Worm (Caenorhabditis elegans) whole organism, early embryonic: ENCODE data around the gene oig-5.
"Not testable (repeated sequence)": the region's sequence is repeated elsewhere in the genome, so short reads cannot be mapped to it uniquely, and the experiment has no call there.

ENCODE experiments used
- B0310.2 ChIP-seq: sonication (generic microtip); optimal IDR thresholded peaks from 2 replicates; lab custom pipeline; 2016; ENCODE audit warnings: mild to moderate bottlenecking, missing genetic modification characterization, missing compliant biosample characterization
- ama-1 ChIP-seq: fragments of 150-350 bp; optimal IDR thresholded peaks from 2 replicates; lab custom pipeline; 2014
- ceh-13 ChIP-seq: fragments of 200-800 bp; sonication (Bioruptor generic); optimal IDR thresholded peaks from 2 replicates; lab custom pipeline; 2018; ENCODE audit warnings: mild to moderate bottlenecking, missing genetic modification characterization, missing compliant biosample characterization
- ceh-36 ChIP-seq: sonication (generic microtip); optimal IDR thresholded peaks from 2 replicates; lab custom pipeline; 2016; ENCODE audit warnings: missing genetic modification characterization, inconsistent platforms, missing compliant biosample characterization
- flt-1 ChIP-seq: fragments of 200-800 bp; sonication (Bioruptor generic); IDR thresholded peaks from 2 replicates; pipeline ENCODE4 v1.3.6; 2022; ENCODE audit warnings: missing genetic modification characterization, missing compliant biosample characterization
- tbx-11 ChIP-seq: fragments of 200-800 bp; sonication (Bioruptor generic); IDR thresholded peaks from 2 replicates; pipeline ENCODE4 v1.3.6; 2022; ENCODE audit warnings: missing genetic modification characterization, missing compliant biosample characterization
- tra-4 ChIP-seq: sonication (generic microtip); optimal IDR thresholded peaks from 2 replicates; lab custom pipeline; 2017; ENCODE audit warnings: missing genetic modification characterization, missing compliant biosample characterization

- not testable (repeated sequence) for TF ChIP-seq ceh-36 (tag; lab: Kevin White, UChicago); ceh-13 (GFP tag; lab: Kevin White, UChicago); ama-1 (lab: Kevin White, UChicago); flt-1 (GFP tag; lab: Robert Waterston, UW); B0310.2 (tag; lab: Kevin White, UChicago); tra-4 (tag; lab: Kevin White, UChicago); tbx-11 (GFP tag; lab: Robert Waterston, UW)
Observed at ce11 chrIV:14763348-14763747, 43.7 kb upstream of the oig-5 start.
